Worm (Caenorhabditis elegans): ENCODE data around the gene K12H6.6.

K12H6.6 gene

ce11 chrII:2797951-2798350 lies 33.1 kb downstream of the K12H6.6 start:
- TF ChIP-seq elt-1 (tag; optimal IDR thresholded peaks at IDR 0.05) (no peak), ceh-28 (tag; optimal IDR thresholded peaks at IDR 0.05) (no peak), elt-2 (tag; optimal IDR thresholded peaks at IDR 0.05) (no peak), egl-27 (tag; optimal IDR thresholded peaks at IDR 0.05) (no peak), lin-39 (tag; optimal IDR thresholded peaks at IDR 0.05) (no peak), elt-3 (tag; optimal IDR thresholded peaks at IDR 0.05) (no peak), nhr-11 (tag; optimal IDR thresholded peaks at IDR 0.05) (no peak)

- TF ChIP-seq pqm-1 (tag; optimal IDR thresholded peaks at IDR 0.05): no peak
Measured at ce11 chrII:2796431-2796830, 34.6 kb downstream of the K12H6.6 start.

- peak; percentile 75 for TF ChIP-seq ceh-28 (tag; optimal IDR thresholded peaks at IDR 0.05)
- TF ChIP-seq lin-15B (tag; optimal IDR thresholded peaks at IDR 0.05): no peak
- TF ChIP-seq elt-1 (tag; optimal IDR thresholded peaks at IDR 0.05): no peak
Measured at ce11 chrII:2795413-2795812, 35.6 kb downstream of the K12H6.6 start.

ce11 chrII:2791693-2792092 lies 39.3 kb downstream of the K12H6.6 start:
- TF ChIP-seq pha-4 (tag; optimal IDR thresholded peaks at IDR 0.05) (no peak), tbx-2 (tag; optimal IDR thresholded peaks at IDR 0.05) (no peak), elt-2 (tag; optimal IDR thresholded peaks at IDR 0.05) (no peak), pqm-1 (tag; optimal IDR thresholded peaks at IDR 0.05) (no peak), snpc-4 (tag; optimal IDR thresholded peaks at IDR 0.05) (no peak), egl-27 (tag; optimal IDR thresholded peaks at IDR 0.05) (no peak), ceh-16 (tag; optimal IDR thresholded peaks at IDR 0.05) (no peak), lin-39 (tag; optimal IDR thresholded peaks at IDR 0.05) (no peak), nfya-1 (tag; optimal IDR thresholded peaks at IDR 0.05; ENCODE audit: insufficient read depth) (no peak), fos-1 (tag; optimal IDR thresholded peaks at IDR 0.05) (no peak), eor-1 (tag; optimal IDR thresholded peaks at IDR 0.05) (no peak), ztf-11 (tag; optimal IDR thresholded peaks at IDR 0.05) (no peak), lsy-12 (tag; optimal IDR thresholded peaks at IDR 0.05) (no peak), sea-2 (GFP tag; optimal IDR thresholded peaks at IDR 0.05) (no peak), mml-1 (tag; optimal IDR thresholded peaks at IDR 0.05) (no peak)

ce11 chrII:2787849-2788248 lies 43.2 kb downstream of the K12H6.6 start:
- no peak for TF ChIP-seq ZK546.5 (tag; optimal IDR thresholded peaks at IDR 0.05)
- TF ChIP-seq fkh-2 (tag; optimal IDR thresholded peaks at IDR 0.05): no peak
- TF ChIP-seq jun-1 (tag; optimal IDR thresholded peaks at IDR 0.05): no peak

- TF ChIP-seq lin-15B (tag; optimal IDR thresholded peaks at IDR 0.05): peak; percentile 47
- no peak for TF ChIP-seq nhr-76 (tag; optimal IDR thresholded peaks at IDR 0.05)
- TF ChIP-seq fos-1 (tag; optimal IDR thresholded peaks at IDR 0.05): no peak
- peak; percentile 21 for TF ChIP-seq elt-2 (tag; optimal IDR thresholded peaks at IDR 0.05)
- peak; percentile 85 for TF ChIP-seq hmg-11 (tag; optimal IDR thresholded peaks at IDR 0.05)
- TF ChIP-seq ama-1 (optimal IDR thresholded peaks at IDR 0.05): no peak
- TF ChIP-seq jun-1 (tag; optimal IDR thresholded peaks at IDR 0.05): no peak
- TF ChIP-seq lin-39 (tag; optimal IDR thresholded peaks at IDR 0.05): peak; percentile 63
- TF ChIP-seq nhr-67 (tag; optimal IDR thresholded peaks at IDR 0.05): no peak
Measured at ce11 chrII:2787031-2787512, 44.0 kb downstream of the K12H6.6 start, which contains the start of the genes F08D12.12 and srpa-72. Gene F08D12.12, minus strand, starts transcription at chrII:2787081. Gene srpa-72, plus strand, starts transcription at chrII:2787481.

ce11 chrII:2785787-2786186 lies 45.2 kb downstream of the K12H6.6 start:
- TF ChIP-seq nhr-237 (tag; optimal IDR thresholded peaks at IDR 0.05) (no peak), fkh-2 (tag; optimal IDR thresholded peaks at IDR 0.05) (no peak), ceh-16 (tag; optimal IDR thresholded peaks at IDR 0.05) (no peak), ztf-4 (tag; optimal IDR thresholded peaks at IDR 0.05) (no peak), nhr-23 (tag; optimal IDR thresholded peaks at IDR 0.05) (no peak), nhr-12 (tag; optimal IDR thresholded peaks at IDR 0.05) (no peak), nhr-11 (tag; optimal IDR thresholded peaks at IDR 0.05) (no peak), daf-12 (tag; optimal IDR thresholded peaks at IDR 0.05) (no peak), R02D3.7 (tag; optimal IDR thresholded peaks at IDR 0.05) (no peak), egl-5 (tag; optimal IDR thresholded peaks at IDR 0.05) (no peak), eor-1 (tag; optimal IDR thresholded peaks at IDR 0.05) (no peak), skn-1 (tag; optimal IDR thresholded peaks at IDR 0.05) (no peak), jun-1 (tag; optimal IDR thresholded peaks at IDR 0.05) (no peak), snpc-4 (tag; optimal IDR thresholded peaks at IDR 0.05) (no peak), nhr-77 (tag; optimal IDR thresholded peaks at IDR 0.05) (no peak), hmg-11 (tag; optimal IDR thresholded peaks at IDR 0.05) (no peak), mml-1 (tag; optimal IDR thresholded peaks at IDR 0.05) (no peak), nhr-25 (tag; optimal IDR thresholded peaks at IDR 0.05) (no peak), egl-27 (tag; optimal IDR thresholded peaks at IDR 0.05) (no peak), aly-2 (tag; optimal IDR thresholded peaks at IDR 0.05) (no peak)
